Fruit fly (Drosophila melanogaster): ENCODE data around the gene CG11286.

CG11286 gene

dm6 chr3R:7779620-7780019 is 8.1 kb upstream of the CG11286 start:
- no peak for TF ChIP-seq CG17801 (GFP tag; optimal IDR thresholded peaks at IDR 0.05; ENCODE audit: partially characterized antibody)

- no peak for TF ChIP-seq CG17801 (GFP tag; optimal IDR thresholded peaks at IDR 0.05; ENCODE audit: partially characterized antibody)
Measured at dm6 chr3R:7760970-7761558, 10.5 kb downstream of the CG11286 start.

DNA sequence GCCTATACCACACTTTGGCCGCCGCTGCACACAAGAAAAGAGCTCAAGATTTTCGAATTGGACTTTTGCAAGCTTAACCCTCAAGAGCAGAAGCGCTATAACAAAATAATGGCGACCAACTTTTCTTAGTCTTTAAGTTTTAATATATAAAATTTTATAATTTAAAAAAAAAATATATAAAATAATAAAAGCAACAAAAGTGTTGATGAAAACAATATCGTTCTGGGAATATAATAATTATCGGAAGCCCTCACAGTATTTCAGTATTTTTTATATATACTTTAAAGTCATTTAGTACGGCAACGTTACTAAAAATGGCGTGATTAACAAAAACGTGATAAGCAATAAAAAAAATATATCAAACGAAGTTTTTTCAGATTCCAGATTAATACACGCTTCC is 12.1 kb downstream of the CG11286 start, which contains the start of gene Sp7:
Gene Sp7, plus strand, starts transcription at position 301 of the 400 bp plus-strand sequence.
- no peak for TF ChIP-seq CG17801 (GFP tag; optimal IDR thresholded peaks at IDR 0.05; ENCODE audit: partially characterized antibody)

- no peak for TF ChIP-seq CG17801 (GFP tag; optimal IDR thresholded peaks at IDR 0.05; ENCODE audit: partially characterized antibody)
Measured at dm6 chr3R:7757822-7758221, 13.7 kb downstream of the CG11286 start, which contains the start of gene CG10919. Gene CG10919, plus strand, starts transcription at chr3R:7758122.

dm6 chr3R:7753518-7753917 is 18.0 kb downstream of the CG11286 start:
- TF ChIP-seq CG17801 (GFP tag; optimal IDR thresholded peaks at IDR 0.05; ENCODE audit: partially characterized antibody): no peak

DNA sequence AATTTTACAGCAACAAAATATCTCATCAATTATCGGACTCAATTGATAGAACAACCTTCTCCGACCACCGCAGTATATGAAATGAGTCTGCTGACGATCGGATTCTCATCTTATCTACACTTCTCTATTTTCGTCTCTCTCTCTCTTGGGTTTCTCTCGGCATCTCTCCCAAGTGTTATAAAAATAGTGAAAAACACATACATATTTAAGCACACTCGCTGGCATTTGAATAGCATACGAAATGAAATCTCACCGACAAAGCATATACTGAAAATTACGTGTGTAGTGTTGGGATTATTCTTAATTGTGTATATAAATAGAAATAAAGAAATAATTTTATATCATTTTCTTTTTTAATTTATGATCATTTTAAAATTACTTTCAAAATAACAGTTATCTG is 21.6 kb downstream of the CG11286 start, which contains the start of gene pyd3:
Gene pyd3, minus strand, starts transcription at position 87 of the 400 bp plus-strand sequence.
- no peak for TF ChIP-seq CG17801 (GFP tag; optimal IDR thresholded peaks at IDR 0.05; ENCODE audit: partially characterized antibody)

dm6 chr3R:7739463-7739862 is 32.1 kb downstream of the CG11286 start, which contains the start of gene CG43254:
Gene CG43254, minus strand, starts transcription at chr3R:7739563.
- no peak for TF ChIP-seq CG17801 (GFP tag; optimal IDR thresholded peaks at IDR 0.05; ENCODE audit: partially characterized antibody)

DNA sequence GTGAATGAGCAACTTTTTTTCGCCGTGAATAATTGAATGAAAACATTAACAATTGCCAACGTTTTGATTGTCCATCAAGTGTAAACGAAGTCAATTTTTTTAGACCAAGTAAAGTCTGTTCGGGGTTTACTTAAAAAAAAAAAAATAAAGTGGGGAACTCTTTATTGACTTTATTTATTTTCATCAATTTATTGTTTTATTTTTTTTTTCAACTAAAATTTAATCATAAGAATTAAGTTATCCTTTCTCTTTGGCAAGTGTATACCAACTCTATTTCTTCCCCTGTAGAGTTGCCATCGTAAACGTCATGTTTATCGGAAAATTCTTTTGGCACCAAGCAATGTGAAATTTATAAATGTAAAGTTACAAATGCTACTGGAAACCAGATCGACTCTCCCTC is 49.4 kb downstream of the CG11286 start, which contains the start of gene CG2616:
Gene CG2616, plus strand, starts transcription at position 301 of the 400 bp plus-strand sequence.
- no peak for TF ChIP-seq CG17801 (GFP tag; optimal IDR thresholded peaks at IDR 0.05; ENCODE audit: partially characterized antibody)
